Fruit fly (Drosophila melanogaster): ENCODE measurements around the gene PIG-F.

Gene PIG-F

dm6 chr3L:19649374-19649948, 37.2 kb downstream of the PIG-F start, which contains the start of gene Oat (continued):
- TF ChIP-seq ftz-f1 (GFP tag; optimal IDR thresholded peaks at IDR 0.05) (peak; percentile 87), run (tag; optimal IDR thresholded peaks at IDR 0.05) (no peak), ara (GFP tag; IDR thresholded peaks at IDR 0.05) (no peak), nau (GFP tag; optimal IDR thresholded peaks at IDR 0.05) (no peak), CG14441 (GFP tag; IDR thresholded peaks at IDR 0.05) (no peak), CG1233 (GFP tag; optimal IDR thresholded peaks at IDR 0.05) (no peak), Med (GFP tag) (peak; percentile 77), otp (GFP tag; IDR thresholded peaks at IDR 0.05) (0 out of 3 replicates have a peak, but pooled peaks have one; percentile 4), CG10274 (GFP tag; optimal IDR thresholded peaks at IDR 0.05) (no peak), gem (tag; optimal IDR thresholded peaks at IDR 0.05) (no peak), cato (GFP tag; optimal IDR thresholded peaks at IDR 0.05; ENCODE audit: borderline replicate concordance) (no peak), vfl (GFP tag; optimal IDR thresholded peaks at IDR 0.05) (no peak), cwo (GFP tag; optimal IDR thresholded peaks at IDR 0.05) (no peak), yki (optimal IDR thresholded peaks at IDR 0.05) (no peak), her (GFP tag; optimal IDR thresholded peaks at IDR 0.05) (no peak), ERR (GFP tag; optimal IDR thresholded peaks at IDR 0.05) (peak; percentile 43), CG7745 (tag; optimal IDR thresholded peaks at IDR 0.05) (no peak), CG7987 (GFP tag; optimal IDR thresholded peaks at IDR 0.05) (no peak), kay (GFP tag; optimal IDR thresholded peaks at IDR 0.05) (no peak), sens (GFP tag) (peak; percentile 39), CG5180 (GFP tag; optimal IDR thresholded peaks at IDR 0.05) (peak; percentile 88), Hr78 (GFP tag; optimal IDR thresholded peaks at IDR 0.05) (peak in 1 of 2 experiments; percentile 68), pzg (GFP tag; optimal IDR thresholded peaks at IDR 0.05) (no peak), Mes4 (GFP tag; optimal IDR thresholded peaks at IDR 0.05) (no peak), CG7556 (GFP tag; optimal IDR thresholded peaks at IDR 0.05) (no peak), CG10543 (GFP tag; optimal IDR thresholded peaks at IDR 0.05) (peak; percentile 37), ap (GFP tag; IDR thresholded peaks at IDR 0.05) (no peak), Dbx (GFP tag; IDR thresholded peaks at IDR 0.05) (peak; percentile 37; the same call in 1 of the 3 replicates), CG13296 (GFP tag; optimal IDR thresholded peaks at IDR 0.05) (no peak), gt (GFP tag; IDR thresholded peaks at IDR 0.05) (no peak), Side (GFP tag; optimal IDR thresholded peaks at IDR 0.05) (no peak), dm (GFP tag; optimal IDR thresholded peaks at IDR 0.05) (no peak), CkIIα-i1 (GFP tag; IDR thresholded peaks at IDR 0.05) (no peak), Atf6 (GFP tag; IDR thresholded peaks at IDR 0.05) (peak; percentile 31; the same call in 1 of the 2 replicates), ac (GFP tag; optimal IDR thresholded peaks at IDR 0.05) (no peak), GATAe (GFP tag; conservative IDR thresholded peaks at IDR 0.05) (no peak), sd (tag; optimal IDR thresholded peaks at IDR 0.05) (no peak), CG17612 (GFP tag; IDR thresholded peaks at IDR 0.05) (no peak), CG12769 (tag; optimal IDR thresholded peaks at IDR 0.05) (peak; percentile 55), inv (GFP tag; IDR thresholded peaks at IDR 0.05; ENCODE audit: partially characterized antibody) (no peak), pum (GFP tag; optimal IDR thresholded peaks at IDR 0.05) (no peak), z (GFP tag; IDR thresholded peaks at IDR 0.05) (no peak), CG11695 (GFP tag; IDR thresholded peaks at IDR 0.05) (no peak), CG14667 (GFP tag; IDR thresholded peaks at IDR 0.05) (no peak), CG6791 (GFP tag; IDR thresholded peaks at IDR 0.05; ENCODE audit: partially characterized antibody) (no peak), Dref (GFP tag; IDR thresholded peaks at IDR 0.05) (no peak), MESR4 (GFP tag; optimal IDR thresholded peaks at IDR 0.05) (no peak), gsb-n (tag; optimal IDR thresholded peaks at IDR 0.05) (no peak), CTCF (GFP tag; optimal IDR thresholded peaks at IDR 0.05) (no peak), H2.0 (GFP tag; IDR thresholded peaks at IDR 0.05) (no peak), Fer3 (tag; optimal IDR thresholded peaks at IDR 0.05) (no peak), CG34376 (GFP tag; optimal IDR thresholded peaks at IDR 0.05) (peak; percentile 50)

All from whole organism, embryonic.